Worm (Caenorhabditis elegans): ENCODE measurements around the gene fbxa-39.

DNA sequence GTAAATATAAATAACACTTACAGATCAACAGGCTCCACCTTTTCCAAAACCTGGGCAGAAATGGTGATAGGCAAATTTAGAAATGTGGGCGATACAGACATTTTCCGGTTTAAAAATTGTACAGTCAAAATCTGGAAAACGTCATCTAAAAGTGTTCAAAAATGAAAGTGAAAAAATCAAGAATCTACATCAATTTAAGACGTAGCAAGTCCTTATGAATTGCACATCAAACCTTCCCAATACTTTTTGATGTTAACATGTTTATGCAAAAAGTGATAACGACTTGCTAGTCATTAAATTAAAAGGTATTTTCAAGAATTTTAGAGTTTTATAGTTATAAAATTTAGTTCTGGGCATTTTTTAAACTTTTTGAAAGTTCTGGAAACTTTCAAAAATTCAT is 21.5 kb upstream of the fbxa-39 start, which contains the start of gene fbxa-7:
- TF ChIP-seq tbx-11 (GFP tag; IDR thresholded peaks at IDR 0.05) (no peak), flt-1 (GFP tag; IDR thresholded peaks at IDR 0.05) (no peak), F13C5.2 (tag; optimal IDR thresholded peaks at IDR 0.05) (no peak), ama-1 (optimal IDR thresholded peaks at IDR 0.05) (no peak), sea-1 (GFP tag; conservative IDR thresholded peaks at IDR 0.05) (no peak), ets-7 (tag; optimal IDR thresholded peaks at IDR 0.05) (no peak), ceh-13 (GFP tag; optimal IDR thresholded peaks at IDR 0.05) (no peak), aly-1 (tag; optimal IDR thresholded peaks at IDR 0.05) (no peak), tra-4 (tag; optimal IDR thresholded peaks at IDR 0.05) (no peak), B0310.2 (tag; optimal IDR thresholded peaks at IDR 0.05) (no peak), ceh-36 (tag; optimal IDR thresholded peaks at IDR 0.05) (no peak)
